Fruit fly (Drosophila melanogaster) Kc167 (cell line): Measurements from ENCODE around the gene mRpL10.

ENCODE experiments used
- Myc ChIP-seq: fragments of >200 bp; optimal IDR thresholded peaks from 2 replicates; lab custom pipeline; 2017; ENCODE audit warnings: missing external identifiers
- Sin3A ChIP-seq: fragments of >200 bp; optimal IDR thresholded peaks from 2 replicates; lab custom pipeline; 2018; ENCODE audit warnings: missing external identifiers
- h ChIP-seq: fragments of >200 bp; optimal IDR thresholded peaks from 3 replicates; lab custom pipeline; 2018; ENCODE audit warnings: missing external identifiers
- insv ChIP-seq: fragments of >200 bp; optimal IDR thresholded peaks from 3 replicates; lab custom pipeline; 2018; ENCODE audit warnings: missing external identifiers
- psq ChIP-seq: fragments of >200 bp; optimal IDR thresholded peaks from 2 replicates; lab custom pipeline; 2017; ENCODE audit warnings: missing external identifiers
- ttk ChIP-seq: sonication (Bioruptor generic); optimal IDR thresholded peaks from 2 replicates; lab custom pipeline; 2017; ENCODE audit warnings: missing external identifiers

The mRpL10 gene

dm6 chr2L:203529-204127 lies at the start of gene mRpL10:
Gene mRpL10, plus strand, starts transcription at chr2L:203779.
- TF ChIP-seq insv, result no peak
- TF ChIP-seq Myc (lab: Kevin White, UChicago), result no peak
- TF ChIP-seq Sin3A (lab: Kevin White, UChicago), result no peak
- TF ChIP-seq h (lab: Kevin White, UChicago), result no peak
- no peak for TF ChIP-seq ttk
- no peak for TF ChIP-seq psq

dm6 chr2L:155215-155712 lies 48.3 kb upstream of the mRpL10 start, which contains the start of gene Pus10:
Gene Pus10, minus strand, starts transcription at chr2L:155305.
- TF ChIP-seq insv, result no peak
- TF ChIP-seq psq, result no peak
- TF ChIP-seq ttk, result no peak
- TF ChIP-seq h (lab: Kevin White, UChicago), result no peak
- TF ChIP-seq Sin3A (lab: Kevin White, UChicago), result no peak

dm6 chr2L:155994-156393 lies 47.6 kb upstream of the mRpL10 start, which contains the start of gene CG3436:
Gene CG3436, plus strand, starts transcription at chr2L:156029.
- TF ChIP-seq ttk (no peak), Myc (lab: Kevin White, UChicago) (no peak), psq (no peak), h (lab: Kevin White, UChicago) (no peak), insv (no peak), Sin3A (lab: Kevin White, UChicago) (no peak)

dm6 chr2L:158649-159257 lies 44.8 kb upstream of the mRpL10 start, which contains the start of the genes CG33635 and spen:
Gene CG33635, minus strand, starts transcription at chr2L:158664.
Gene spen, plus strand, starts transcription at chr2L:159032.
- no peak for TF ChIP-seq Sin3A (lab: Kevin White, UChicago)
- TF ChIP-seq h (lab: Kevin White, UChicago), result no peak
- no peak for TF ChIP-seq Myc (lab: Kevin White, UChicago)
- TF ChIP-seq psq, result no peak
- no peak for TF ChIP-seq insv
- TF ChIP-seq ttk, result no peak

dm6 chr2L:160581-161452 lies 42.8 kb upstream of the mRpL10 start:
- TF ChIP-seq Sin3A (lab: Kevin White, UChicago) (no peak), psq (no peak)

dm6 chr2L:161453-162175 lies 42.0 kb upstream of the mRpL10 start:
- TF ChIP-seq Sin3A (lab: Kevin White, UChicago) (no peak), insv (no peak), Myc (lab: Kevin White, UChicago) (no peak)

dm6 chr2L:162208-162607 lies 41.4 kb upstream of the mRpL10 start:
- TF ChIP-seq insv (no peak), ttk (no peak), psq (no peak), h (lab: Kevin White, UChicago) (no peak), Sin3A (lab: Kevin White, UChicago) (no peak), Myc (lab: Kevin White, UChicago) (no peak)

dm6 chr2L:163229-163628 lies 40.4 kb upstream of the mRpL10 start:
- TF ChIP-seq ttk (no peak), h (lab: Kevin White, UChicago) (no peak)

- no peak for TF ChIP-seq ttk
- TF ChIP-seq insv, result no peak
- TF ChIP-seq psq, result no peak
- no peak for TF ChIP-seq Myc (lab: Kevin White, UChicago)
- no peak for TF ChIP-seq Sin3A (lab: Kevin White, UChicago)
- no peak for TF ChIP-seq h (lab: Kevin White, UChicago)
Observed at dm6 chr2L:165253-165890, 38.2 kb upstream of the mRpL10 start.

dm6 chr2L:166115-167069 lies 37.2 kb upstream of the mRpL10 start:
- TF ChIP-seq ttk, result no peak
- TF ChIP-seq Myc (lab: Kevin White, UChicago), result no peak
- no peak for TF ChIP-seq psq
- TF ChIP-seq insv, result no peak
- no peak for TF ChIP-seq h (lab: Kevin White, UChicago)
- no peak for TF ChIP-seq Sin3A (lab: Kevin White, UChicago)
